Fruit fly (Drosophila melanogaster): ENCODE measurements around the gene Ir31a.

The Ir31a gene

DNA sequence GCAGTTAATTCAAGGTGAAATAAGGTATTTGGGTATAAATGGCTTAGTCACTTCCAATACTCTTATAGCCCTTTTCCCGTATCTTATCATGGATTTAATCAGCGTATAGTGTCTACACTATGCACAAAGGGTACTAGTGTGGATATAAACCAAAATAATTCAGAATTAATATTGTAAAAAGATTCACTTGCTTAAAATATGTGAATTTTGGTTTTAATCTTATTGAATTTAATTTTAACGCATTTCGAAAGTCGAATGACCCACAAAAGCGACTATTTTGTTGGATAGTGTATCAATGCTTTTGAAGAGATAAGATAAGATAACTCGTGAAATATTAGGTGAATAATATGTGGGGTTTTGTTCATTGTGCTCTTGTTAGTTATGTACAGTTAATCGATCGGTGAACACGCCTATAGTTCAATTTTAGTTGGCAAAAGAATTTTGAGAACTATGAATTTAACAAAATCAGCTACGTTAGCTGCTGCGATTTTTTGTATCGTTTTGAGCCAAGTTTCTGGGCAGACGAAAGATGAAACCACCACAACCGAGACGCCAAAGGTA is 23.4 kb upstream of the Ir31a start, which contains the start of gene CG5096:
TSS of gene CG5096 (plus strand) at position 374 of the 561 bp plus-strand sequence.
- TF ChIP-seq Dll (optimal IDR thresholded peaks at IDR 0.05) (no peak), CG8478 (optimal IDR thresholded peaks at IDR 0.05) (no peak), psq (optimal IDR thresholded peaks at IDR 0.05) (no peak), EcR (GFP tag; optimal IDR thresholded peaks at IDR 0.05) (no peak), pan (optimal IDR thresholded peaks at IDR 0.05) (no peak), usp (GFP tag; optimal IDR thresholded peaks at IDR 0.05) (no peak)

DNA sequence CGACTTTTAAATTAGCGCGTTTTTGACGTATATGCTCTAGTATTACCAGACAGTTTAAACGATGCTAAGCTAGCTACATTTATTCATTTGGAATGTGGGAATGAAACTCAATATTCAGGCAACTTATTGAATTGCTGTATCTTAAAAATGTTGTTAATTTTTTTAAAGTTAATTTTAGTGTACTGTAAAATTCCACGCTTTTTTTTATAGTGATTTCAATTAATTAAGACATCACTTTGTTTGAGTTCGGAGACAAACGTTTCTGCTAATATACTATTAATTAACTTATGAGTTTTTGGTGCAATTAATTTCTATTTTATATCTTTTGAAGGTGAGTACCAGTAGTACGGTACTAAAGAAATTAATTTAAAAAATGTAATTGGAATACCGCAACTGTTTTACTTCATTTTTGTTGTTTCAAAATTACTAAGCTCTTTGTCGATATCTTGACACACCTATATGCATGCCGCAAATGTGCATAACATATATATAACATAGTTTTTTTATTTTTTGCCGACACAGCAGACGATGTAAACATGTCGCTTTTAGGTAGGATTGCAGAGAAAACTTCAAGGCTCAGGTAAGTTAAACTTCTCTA is 19.1 kb upstream of the Ir31a start, which contains the start of the genes Cdk1 and mRpS7:
TSS of gene Cdk1 (minus strand) at position 55 of the 598 bp plus-strand sequence.
TSS of gene mRpS7 (plus strand) at position 455 of the 598 bp plus-strand sequence.
- TF ChIP-seq CG8478 (optimal IDR thresholded peaks at IDR 0.05) = no peak
- TF ChIP-seq pan (optimal IDR thresholded peaks at IDR 0.05) = no peak
- TF ChIP-seq usp (GFP tag; optimal IDR thresholded peaks at IDR 0.05) = no peak
- TF ChIP-seq psq (optimal IDR thresholded peaks at IDR 0.05) = no peak
- TF ChIP-seq EcR (GFP tag; optimal IDR thresholded peaks at IDR 0.05) = no peak
- no peak for TF ChIP-seq Dll (optimal IDR thresholded peaks at IDR 0.05)

DNA sequence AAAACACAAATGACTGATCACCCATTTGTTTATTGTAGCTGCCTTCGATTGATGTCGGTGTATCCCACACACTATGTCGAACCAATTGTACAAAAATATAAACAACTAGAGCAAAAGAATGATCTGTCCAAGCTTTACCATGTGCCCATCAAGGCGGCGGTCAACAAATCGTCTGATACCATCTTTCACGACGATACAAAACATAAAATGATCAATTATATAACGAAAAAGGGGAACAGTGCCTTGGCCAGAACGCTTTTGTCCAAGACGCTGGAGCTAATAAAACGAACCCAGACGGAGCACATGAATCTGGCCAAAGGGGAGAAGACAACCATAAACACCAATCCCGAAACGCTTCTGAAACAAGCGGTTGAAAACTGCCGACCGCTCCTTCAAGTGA is 18.5 kb upstream of the Ir31a start:
- TF ChIP-seq Dll (optimal IDR thresholded peaks at IDR 0.05) = no peak
- no peak for TF ChIP-seq EcR (GFP tag; optimal IDR thresholded peaks at IDR 0.05)
- TF ChIP-seq CG8478 (optimal IDR thresholded peaks at IDR 0.05) = no peak
- TF ChIP-seq psq (optimal IDR thresholded peaks at IDR 0.05) = no peak
- TF ChIP-seq usp (GFP tag; optimal IDR thresholded peaks at IDR 0.05) = no peak
- TF ChIP-seq pan (optimal IDR thresholded peaks at IDR 0.05) = no peak

DNA sequence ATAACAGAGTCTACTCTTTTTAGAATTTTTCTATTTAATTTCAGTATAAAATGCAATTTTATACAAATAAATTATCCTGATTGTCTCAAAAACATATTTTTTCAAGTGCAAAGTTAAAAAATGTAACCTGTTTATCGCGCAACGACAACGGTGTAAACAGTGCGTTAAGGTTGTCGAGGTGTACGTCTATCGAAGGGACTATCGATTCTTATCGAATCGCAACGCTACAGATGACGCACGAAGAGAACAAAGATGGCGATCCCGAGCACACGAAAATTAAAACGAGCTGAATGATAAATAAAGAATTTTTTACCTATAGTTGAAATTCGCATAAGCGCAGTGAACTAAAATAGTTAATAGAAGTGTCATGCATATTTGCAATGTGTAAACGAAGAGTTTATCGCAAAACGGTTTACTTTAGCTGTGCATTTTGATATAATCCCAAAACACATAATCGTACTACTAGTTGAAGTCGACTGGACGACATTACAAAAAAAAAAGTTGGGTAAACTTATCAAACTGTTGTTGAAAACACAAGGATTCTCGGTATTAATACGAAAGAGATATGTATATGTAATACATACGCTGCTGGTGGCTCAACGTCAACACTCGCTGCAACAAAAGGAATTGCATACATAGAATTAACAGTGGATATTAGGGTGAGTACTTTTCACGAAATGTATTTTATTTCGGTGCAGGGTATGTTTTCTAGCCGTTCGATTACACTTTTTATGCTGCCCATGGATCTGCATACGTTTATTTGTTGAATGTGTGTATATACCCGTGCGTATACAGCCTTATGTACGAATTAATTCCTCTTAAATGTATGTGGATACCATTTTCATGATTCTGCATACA is 17.3 kb upstream of the Ir31a start, which contains the start of gene da:
TSS of gene da (plus strand) at position 237 of the 858 bp plus-strand sequence.
- no peak for TF ChIP-seq CG8478 (optimal IDR thresholded peaks at IDR 0.05)
- no peak for TF ChIP-seq psq (optimal IDR thresholded peaks at IDR 0.05)
- no peak for TF ChIP-seq usp (GFP tag; optimal IDR thresholded peaks at IDR 0.05)
- no peak for TF ChIP-seq pan (optimal IDR thresholded peaks at IDR 0.05)
- no peak for TF ChIP-seq EcR (GFP tag; optimal IDR thresholded peaks at IDR 0.05)
- TF ChIP-seq Dll (optimal IDR thresholded peaks at IDR 0.05) = no peak

DNA sequence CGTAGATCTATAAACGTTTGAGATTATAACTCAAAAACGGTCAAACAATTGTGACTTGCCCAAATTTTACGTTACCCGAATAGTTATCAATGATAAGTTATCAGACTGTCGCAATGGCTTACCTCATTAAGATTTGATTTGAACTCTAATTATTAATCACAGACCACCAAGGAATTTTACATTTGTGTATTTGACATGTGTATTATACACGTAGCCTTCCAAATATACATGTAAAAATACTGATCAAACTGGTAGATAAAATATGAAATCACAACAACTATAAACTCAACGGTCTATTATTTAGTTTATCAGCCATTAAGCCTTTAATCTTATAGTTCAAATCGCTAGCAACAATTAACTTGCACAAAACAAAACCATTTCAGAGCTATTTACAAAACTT is 11.9 kb upstream of the Ir31a start:
- no peak for TF ChIP-seq CG8478 (optimal IDR thresholded peaks at IDR 0.05)
- TF ChIP-seq pan (optimal IDR thresholded peaks at IDR 0.05) = no peak
- TF ChIP-seq Dll (optimal IDR thresholded peaks at IDR 0.05) = no peak
- TF ChIP-seq usp (GFP tag; optimal IDR thresholded peaks at IDR 0.05) = no peak
- TF ChIP-seq EcR (GFP tag; optimal IDR thresholded peaks at IDR 0.05) = no peak
- no peak for TF ChIP-seq psq (optimal IDR thresholded peaks at IDR 0.05)

DNA sequence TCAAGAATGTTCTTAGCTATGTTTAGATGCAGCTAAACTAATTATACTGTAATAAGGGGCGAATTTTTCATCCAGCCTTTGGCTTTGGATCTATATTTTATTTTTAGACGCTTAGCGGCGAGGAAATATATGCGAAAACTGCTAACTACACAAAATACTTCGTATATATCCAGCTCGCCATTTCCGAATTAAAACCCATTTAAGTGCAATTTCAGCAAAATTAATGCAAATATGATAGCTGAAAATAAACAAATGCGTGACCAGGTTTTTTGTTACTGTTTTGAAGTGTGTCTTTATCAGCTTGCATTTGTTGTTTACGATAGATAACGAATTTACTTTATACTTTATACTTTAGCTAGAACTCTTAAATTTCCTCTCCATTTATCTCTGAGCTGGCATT is 10.3 kb upstream of the Ir31a start:
- TF ChIP-seq usp (GFP tag; optimal IDR thresholded peaks at IDR 0.05) (no peak), CG8478 (optimal IDR thresholded peaks at IDR 0.05) (no peak), EcR (GFP tag; optimal IDR thresholded peaks at IDR 0.05) (no peak), psq (optimal IDR thresholded peaks at IDR 0.05) (no peak), Dll (optimal IDR thresholded peaks at IDR 0.05) (no peak), pan (optimal IDR thresholded peaks at IDR 0.05) (no peak)

DNA sequence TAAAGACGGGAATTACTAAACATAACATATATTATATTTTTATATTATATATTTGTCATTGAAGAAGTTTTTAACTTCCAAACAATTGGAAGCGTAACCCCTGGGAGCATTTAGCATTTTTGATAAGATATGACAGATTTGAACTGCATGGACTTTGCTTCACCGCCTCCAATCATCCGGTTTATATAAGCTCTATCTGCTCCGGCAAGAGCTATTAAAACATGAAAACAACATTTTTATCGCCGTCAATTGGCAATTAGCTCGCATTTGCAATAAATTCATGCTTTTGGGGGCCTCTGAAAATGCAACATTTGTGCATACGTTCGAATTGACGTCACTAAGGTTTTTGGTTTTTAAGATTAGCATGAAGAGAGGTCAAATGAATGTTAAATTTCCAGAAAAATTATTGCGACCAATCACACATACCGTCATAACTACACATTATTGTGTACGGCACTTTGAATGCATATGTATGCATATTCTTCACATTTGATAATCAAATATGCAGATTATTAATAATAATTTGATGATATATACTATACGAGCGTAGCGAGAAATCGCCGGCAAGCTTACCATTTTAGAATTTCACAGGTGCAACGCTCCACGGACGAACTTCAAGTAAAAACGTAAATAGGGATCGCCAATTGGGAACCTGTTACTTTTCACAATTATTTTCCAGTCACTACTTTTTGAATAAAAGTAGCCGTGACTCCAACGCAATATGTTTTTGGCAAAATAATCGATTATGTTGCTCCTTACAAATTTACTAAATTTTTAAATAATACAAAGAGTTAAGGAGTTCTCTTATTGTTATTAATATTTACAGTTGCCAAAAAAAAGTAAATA is 9.5 kb upstream of the Ir31a start, which contains the start of gene Mdh1:
TSS of gene Mdh1 (minus strand) at position 691 of the 846 bp plus-strand sequence.
- no peak for TF ChIP-seq usp (GFP tag; optimal IDR thresholded peaks at IDR 0.05)
- TF ChIP-seq CG8478 (optimal IDR thresholded peaks at IDR 0.05) = no peak
- no peak for TF ChIP-seq pan (optimal IDR thresholded peaks at IDR 0.05)
- TF ChIP-seq Dll (optimal IDR thresholded peaks at IDR 0.05) = no peak
- TF ChIP-seq psq (optimal IDR thresholded peaks at IDR 0.05) = no peak
- TF ChIP-seq EcR (GFP tag; optimal IDR thresholded peaks at IDR 0.05) = no peak

DNA sequence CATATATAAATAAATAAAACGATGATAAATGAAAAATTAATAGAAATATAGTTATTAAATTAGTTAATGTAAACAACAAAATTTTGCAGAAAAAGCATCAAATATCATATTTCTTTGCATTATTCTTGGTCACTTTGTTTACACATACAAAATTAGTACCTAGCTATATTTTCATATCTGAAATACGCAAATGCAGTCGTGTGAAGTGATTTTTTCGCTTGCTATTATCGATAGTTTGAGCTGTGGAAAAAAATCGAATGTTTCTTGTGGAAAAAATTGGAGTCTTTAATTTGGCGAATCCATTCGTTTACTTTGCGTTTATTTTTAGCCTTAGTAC is 8.9 kb upstream of the Ir31a start, which contains the start of gene Cnot4:
TSS of gene Cnot4 (plus strand) at position 229 of the 337 bp plus-strand sequence.
- no peak for TF ChIP-seq Dll (optimal IDR thresholded peaks at IDR 0.05)
- TF ChIP-seq psq (optimal IDR thresholded peaks at IDR 0.05) = no peak

DNA sequence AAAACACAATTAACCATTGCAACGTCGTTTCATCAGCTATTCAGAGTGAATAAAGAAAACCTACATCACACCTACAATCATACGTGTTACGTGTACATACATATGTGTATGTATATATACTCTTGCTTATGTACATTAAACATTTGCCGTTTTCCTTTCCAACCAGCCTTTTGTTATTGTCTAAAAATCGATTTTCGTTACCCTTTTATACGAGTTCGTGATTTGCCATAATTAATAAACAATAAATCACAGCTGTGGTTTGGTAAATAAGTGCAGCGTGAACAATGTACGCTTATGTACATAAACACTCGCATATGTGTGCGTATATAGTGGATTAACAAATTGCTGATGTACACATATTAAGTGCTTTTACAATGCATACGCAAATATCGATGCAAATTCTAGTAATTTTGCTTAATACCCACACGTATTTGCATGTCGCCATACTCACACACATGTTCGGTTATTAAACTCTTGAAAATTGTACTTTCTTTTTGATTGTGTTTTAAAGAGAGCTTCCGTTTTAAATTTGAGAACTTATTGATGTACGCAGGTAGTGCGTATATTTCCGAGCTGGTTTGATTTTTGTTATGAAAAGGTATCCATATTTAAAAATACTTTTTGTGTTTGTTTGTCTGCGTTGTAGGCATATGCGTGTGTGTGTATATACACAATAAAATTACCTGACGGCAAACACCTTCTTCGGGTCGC is 8.3 kb upstream of the Ir31a start:
- TF ChIP-seq usp (GFP tag; optimal IDR thresholded peaks at IDR 0.05) (no peak), Dll (optimal IDR thresholded peaks at IDR 0.05) (no peak), psq (optimal IDR thresholded peaks at IDR 0.05) (no peak), EcR (GFP tag; optimal IDR thresholded peaks at IDR 0.05) (no peak), CG8478 (optimal IDR thresholded peaks at IDR 0.05) (no peak), pan (optimal IDR thresholded peaks at IDR 0.05) (no peak)

DNA sequence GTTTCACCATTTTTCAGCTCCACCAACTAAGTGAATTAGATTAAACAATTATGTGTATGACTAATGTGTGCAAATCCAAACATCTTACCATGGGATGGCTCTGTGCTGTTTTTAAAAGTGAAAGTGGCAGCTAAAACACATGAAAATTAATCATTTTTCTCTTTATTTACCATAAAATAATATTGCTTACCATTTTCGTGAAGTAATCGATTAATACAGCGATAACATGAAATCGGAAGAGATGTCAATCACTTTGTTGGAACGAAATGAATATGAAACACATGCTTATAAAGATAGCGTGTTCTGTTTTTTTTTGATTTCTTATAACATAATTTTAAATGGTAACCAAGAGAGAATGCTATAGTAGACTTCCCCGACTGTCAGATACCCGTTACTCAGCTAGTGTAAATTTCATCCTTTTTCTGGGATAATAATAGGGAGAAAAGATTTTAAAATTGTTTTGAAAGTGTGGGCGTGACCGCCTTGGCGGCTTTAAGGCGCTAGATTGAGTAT is 1.5 kb upstream of the Ir31a start:
- no peak for TF ChIP-seq EcR (GFP tag; optimal IDR thresholded peaks at IDR 0.05)
- no peak for TF ChIP-seq pan (optimal IDR thresholded peaks at IDR 0.05)
- TF ChIP-seq usp (GFP tag; optimal IDR thresholded peaks at IDR 0.05) = no peak
- TF ChIP-seq Dll (optimal IDR thresholded peaks at IDR 0.05) = no peak
- no peak for TF ChIP-seq CG8478 (optimal IDR thresholded peaks at IDR 0.05)
- no peak for TF ChIP-seq psq (optimal IDR thresholded peaks at IDR 0.05)
